Worm (Caenorhabditis elegans) whole organism, L2 larva: Measurements from ENCODE around the gene T02D1.9.

ENCODE experiments used
- F13H6.1 ChIP-seq: sonication (generic microtip); optimal IDR thresholded peaks from 2 replicates; lab custom pipeline; 2016; ENCODE audit warnings: missing genetic modification characterization, missing compliant biosample characterization
- R02D3.7 ChIP-seq: fragments of 150-350 bp; optimal IDR thresholded peaks from 2 replicates; lab custom pipeline; 2014; ENCODE audit warnings: missing biosample characterization, missing genetic modification characterization
- Y55F3AM.14 ChIP-seq: fragments of 200-800 bp; sonication (Bioruptor generic); optimal IDR thresholded peaks from 2 replicates; lab custom pipeline; 2018; ENCODE audit warnings: mild to moderate bottlenecking, missing genetic modification characterization, missing compliant biosample characterization
- ZK546.5 ChIP-seq: sonication (generic microtip); optimal IDR thresholded peaks from 2 replicates; lab custom pipeline; 2017; ENCODE audit warnings: missing biosample characterization, missing genetic modification characterization
- aly-2 ChIP-seq: fragments of 150-350 bp; optimal IDR thresholded peaks from 2 replicates; lab custom pipeline; 2014; ENCODE audit warnings: missing biosample characterization, missing genetic modification characterization
- ama-1 ChIP-seq: fragments of 150-350 bp; optimal IDR thresholded peaks from 2 replicates; lab custom pipeline; 2018; ENCODE audit warnings: inconsistent platforms
- blmp-1 ChIP-seq: sonication (generic microtip); optimal IDR thresholded peaks from 2 replicates; lab custom pipeline; 2017; ENCODE audit warnings: missing genetic modification characterization, mild to moderate bottlenecking, missing compliant biosample characterization, antibody characterized with exemption, moderate library complexity; ENCODE audit not compliant: insufficient read depth
- ceh-16 ChIP-seq: fragments of 150-350 bp; optimal IDR thresholded peaks from 2 replicates; lab custom pipeline; 2014; ENCODE audit warnings: missing biosample characterization, missing genetic modification characterization
- ceh-82 ChIP-seq: fragments of 150-350 bp; optimal IDR thresholded peaks from 2 replicates; lab custom pipeline; 2014; ENCODE audit warnings: missing biosample characterization, missing genetic modification characterization
- crh-2 ChIP-seq: sonication (generic microtip); optimal IDR thresholded peaks from 2 replicates; lab custom pipeline; 2017; ENCODE audit warnings: missing biosample characterization, missing genetic modification characterization
- dmd-4 ChIP-seq: sonication (generic microtip); optimal IDR thresholded peaks from 2 replicates; lab custom pipeline; 2017; ENCODE audit warnings: missing biosample characterization, missing genetic modification characterization
- egl-27 ChIP-seq: sonication (generic microtip); optimal IDR thresholded peaks from 3 replicates; lab custom pipeline; 2017; ENCODE audit warnings: missing biosample characterization, missing genetic modification reagents, missing genetic modification characterization
- elt-1 ChIP-seq: fragments of 150-350 bp; optimal IDR thresholded peaks from 2 replicates; lab custom pipeline; 2014; ENCODE audit warnings: missing biosample characterization, missing genetic modification characterization
- elt-3 ChIP-seq: sonication (generic microtip); optimal IDR thresholded peaks from 2 replicates; lab custom pipeline; 2017; ENCODE audit warnings: missing biosample characterization, missing genetic modification characterization
- fos-1 ChIP-seq: fragments of 150-350 bp; optimal IDR thresholded peaks from 2 replicates; lab custom pipeline; 2014; ENCODE audit warnings: missing biosample characterization, missing genetic modification characterization
- gmeb-1 ChIP-seq: fragments of 150-350 bp; optimal IDR thresholded peaks from 2 replicates; lab custom pipeline; 2014; ENCODE audit warnings: missing biosample characterization, missing genetic modification characterization
- lin-11 ChIP-seq: fragments of 150-350 bp; sonication (generic microtip); optimal IDR thresholded peaks from 2 replicates; lab custom pipeline; 2014; ENCODE audit warnings: missing biosample characterization, missing genetic modification characterization, inconsistent platforms, mixed read lengths
- lin-13 ChIP-seq: fragments of 150-350 bp; optimal IDR thresholded peaks from 2 replicates; lab custom pipeline; 2014; ENCODE audit warnings: missing biosample characterization, missing genetic modification reagents, missing genetic modification characterization
- lin-39 ChIP-seq: fragments of 150-350 bp; optimal IDR thresholded peaks from 2 replicates; lab custom pipeline; 2014; ENCODE audit warnings: missing biosample characterization, missing genetic modification reagents, missing genetic modification characterization
- lsy-2 ChIP-seq, 2 experiments: fragments of 150-350 bp in 1 of 2; sonication (generic microtip) in 1 of 2; optimal IDR thresholded peaks; 2 replicates each; lab custom pipeline; 2014 to 2017; ENCODE audit warnings: missing biosample characterization in 2 of 2, missing genetic modification characterization in 2 of 2
- mab-5 ChIP-seq: fragments of 150-350 bp; optimal IDR thresholded peaks from 2 replicates; lab custom pipeline; 2014; ENCODE audit warnings: missing biosample characterization, missing genetic modification characterization
- mbf-1 ChIP-seq: sonication (generic microtip); optimal IDR thresholded peaks from 2 replicates; lab custom pipeline; 2017; ENCODE audit warnings: missing biosample characterization, missing genetic modification characterization
- mdl-1 ChIP-seq, 2 experiments: fragments of 150-350 bp in 1 of 2; sonication (generic microtip) in 1 of 2; optimal IDR thresholded peaks; 2 replicates each; lab custom pipeline; 2017; ENCODE audit warnings: missing biosample characterization in 2 of 2, missing genetic modification characterization in 2 of 2
- nhr-10 ChIP-seq: sonication (generic microtip); optimal IDR thresholded peaks from 2 replicates; lab custom pipeline; 2017; ENCODE audit warnings: missing biosample characterization, missing genetic modification characterization
- nhr-11 ChIP-seq: fragments of 150-350 bp; optimal IDR thresholded peaks from 2 replicates; lab custom pipeline; 2014; ENCODE audit warnings: missing biosample characterization, missing genetic modification characterization
- nhr-12 ChIP-seq: fragments of 150-350 bp; optimal IDR thresholded peaks from 2 replicates; lab custom pipeline; 2014; ENCODE audit warnings: missing biosample characterization, missing genetic modification characterization
- nhr-129 ChIP-seq: fragments of 150-350 bp; optimal IDR thresholded peaks from 2 replicates; lab custom pipeline; 2014; ENCODE audit warnings: missing biosample characterization, missing genetic modification characterization
- nhr-21 ChIP-seq: fragments of 150-350 bp; optimal IDR thresholded peaks from 2 replicates; lab custom pipeline; 2014; ENCODE audit warnings: missing biosample characterization, missing genetic modification characterization
- nhr-23 ChIP-seq: fragments of 150-350 bp; optimal IDR thresholded peaks from 2 replicates; lab custom pipeline; 2014; ENCODE audit warnings: missing biosample characterization, missing genetic modification reagents, missing genetic modification characterization
- nhr-237 ChIP-seq: fragments of 150-350 bp; optimal IDR thresholded peaks from 2 replicates; lab custom pipeline; 2014; ENCODE audit warnings: missing biosample characterization, missing genetic modification characterization
- nhr-25 ChIP-seq: fragments of 150-350 bp; sonication (generic microtip); optimal IDR thresholded peaks from 3 replicates; lab custom pipeline; 2014; ENCODE audit warnings: missing biosample characterization, missing genetic modification characterization
- nhr-6 ChIP-seq: fragments of 150-350 bp; optimal IDR thresholded peaks from 2 replicates; lab custom pipeline; 2014; ENCODE audit warnings: missing biosample characterization, missing genetic modification characterization
- nhr-77 ChIP-seq: fragments of 150-350 bp; optimal IDR thresholded peaks from 2 replicates; lab custom pipeline; 2014; ENCODE audit warnings: missing biosample characterization, missing genetic modification characterization
- skn-1 ChIP-seq: sonication (generic microtip); optimal IDR thresholded peaks from 2 replicates; lab custom pipeline; 2017; ENCODE audit warnings: missing biosample characterization, missing genetic modification characterization
- sma-3 ChIP-seq: sonication (generic microtip); optimal IDR thresholded peaks from 2 replicates; lab custom pipeline; 2016; ENCODE audit warnings: missing genetic modification reagents, missing genetic modification characterization, missing compliant biosample characterization
- sma-9 ChIP-seq, 2 experiments: fragments of 150-350 bp in 1 of 2; sonication (generic microtip) in 1 of 2; optimal IDR thresholded peaks; 2 replicates each; lab custom pipeline; 2014 to 2016; ENCODE audit warnings: missing genetic modification characterization in 2 of 2, mild to moderate bottlenecking in 1 of 2, missing biosample characterization in 1 of 2, missing compliant biosample characterization in 1 of 2, missing genetic modification reagents in 1 of 2, moderate library complexity in 1 of 2
- unc-39 ChIP-seq: fragments of 150-350 bp; optimal IDR thresholded peaks from 2 replicates; lab custom pipeline; 2014; ENCODE audit warnings: missing biosample characterization, missing genetic modification characterization
- zag-1 ChIP-seq: fragments of 150-350 bp; optimal IDR thresholded peaks from 2 replicates; lab custom pipeline; 2014; ENCODE audit warnings: missing biosample characterization, missing genetic modification characterization
- ztf-1 ChIP-seq: fragments of 200-800 bp; sonication (Bioruptor generic); conservative IDR thresholded peaks from 2 replicates; pipeline ENCODE4 v1.3.6; 2022; ENCODE audit warnings: missing genetic modification characterization, missing compliant biosample characterization
- ztf-4 ChIP-seq: fragments of 150-350 bp; optimal IDR thresholded peaks from 2 replicates; lab custom pipeline; 2014; ENCODE audit warnings: missing biosample characterization, missing genetic modification characterization

T02D1.9 gene

DNA sequence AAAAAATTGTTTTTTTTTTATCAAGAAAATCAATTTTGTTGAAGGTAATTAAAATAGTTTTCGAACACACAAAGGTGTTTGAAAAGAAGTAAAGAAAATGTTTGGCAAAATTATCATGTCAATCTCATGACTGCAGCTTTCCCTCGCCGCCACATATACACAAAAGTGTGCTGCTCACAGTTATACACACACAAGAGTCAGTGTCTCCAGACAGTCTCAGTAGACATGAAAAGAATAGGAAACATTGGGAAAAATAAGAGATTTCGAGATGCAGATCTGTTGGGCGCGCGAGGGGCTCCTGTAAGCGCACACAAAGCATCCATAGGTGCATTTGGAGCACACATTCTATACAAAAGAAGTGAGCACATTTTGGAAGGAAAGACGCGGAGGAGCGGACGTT is 40.9 kb upstream of the T02D1.9 start:
- TF ChIP-seq ceh-82 (no peak), F13H6.1 (tag; lab: Kevin White, UChicago) (peak; percentile 32)

DNA sequence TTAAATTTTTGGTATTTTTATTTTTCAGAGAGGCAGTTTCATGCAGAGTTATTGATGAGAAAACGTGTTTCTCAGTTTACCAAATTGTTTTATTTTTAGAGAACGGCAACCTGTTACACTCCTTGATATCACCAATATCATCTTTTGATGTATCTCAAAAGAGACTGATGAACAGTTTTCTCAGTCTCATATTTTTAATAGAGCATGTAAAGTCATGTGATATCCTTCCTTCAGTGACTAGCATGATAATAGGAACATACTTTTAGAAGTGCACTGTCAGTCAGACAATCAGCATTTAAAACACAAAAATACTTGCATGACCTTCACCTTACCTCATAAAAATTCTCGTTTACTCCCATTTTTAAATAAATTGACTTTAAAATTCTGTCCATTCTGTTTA is 35.1 kb upstream of the T02D1.9 start, which contains the start of gene F11E6.11:
Gene F11E6.11, plus strand, starts transcription at position 325 of the 400 bp plus-strand sequence.
- no peak for TF ChIP-seq nhr-237 (tag; lab: Kevin White, UChicago)
- TF ChIP-seq sma-9 (GFP tag; optimal IDR thresholded peaks at IDR 0.05; lab: Kevin White, UChicago), result peak; percentile 56
- no peak for TF ChIP-seq sma-9 (tag; optimal IDR thresholded peaks at IDR 0.05; lab: Kevin White, UChicago)
- no peak for TF ChIP-seq zag-1
- peak; percentile 29 for TF ChIP-seq nhr-21 (tag; lab: Kevin White, UChicago)
- TF ChIP-seq sma-3 (GFP tag; lab: Kevin White, UChicago), result peak; percentile 57
- TF ChIP-seq ZK546.5, result no peak
- no peak for TF ChIP-seq dmd-4 (tag; lab: Kevin White, UChicago)
- peak; percentile 35 for TF ChIP-seq blmp-1 (tag; lab: Kevin White, UChicago)
- no peak for TF ChIP-seq nhr-11 (tag; lab: Kevin White, UChicago)
- TF ChIP-seq mbf-1 (tag; lab: Kevin White, UChicago), result no peak
- TF ChIP-seq fos-1, result peak; percentile 6
- no peak for TF ChIP-seq ceh-16 (tag; lab: Kevin White, UChicago)
- TF ChIP-seq nhr-25 (tag; lab: Kevin White, UChicago), result peak; percentile 69
- TF ChIP-seq ztf-4 (tag; lab: Kevin White, UChicago), result no peak
- TF ChIP-seq crh-2, result peak; percentile 35

DNA sequence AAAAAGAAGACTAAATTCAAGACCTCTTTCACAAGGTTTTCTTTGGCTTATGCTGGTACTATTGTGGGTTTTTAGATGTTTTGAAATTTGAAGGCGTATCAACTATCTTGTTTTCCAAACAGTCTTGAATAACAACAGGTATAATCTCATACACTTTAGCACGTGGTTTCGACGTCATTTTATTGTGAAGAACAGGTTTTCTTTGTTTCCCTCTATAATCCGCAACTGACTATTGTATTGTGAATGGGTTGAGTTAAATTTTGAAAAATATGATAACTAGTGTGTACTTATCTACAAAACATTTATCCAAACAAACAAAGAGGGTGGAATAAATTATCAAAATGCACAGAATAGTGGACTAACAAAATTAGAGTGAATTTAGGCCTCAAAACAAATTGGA is 33.9 kb upstream of the T02D1.9 start:
- TF ChIP-seq ceh-82, result no peak
- TF ChIP-seq ZK546.5, result no peak
- no peak for TF ChIP-seq mab-5 (tag; lab: Kevin White, UChicago)
- no peak for TF ChIP-seq nhr-10 (tag; lab: Kevin White, UChicago)
- TF ChIP-seq lin-39 (tag; lab: Kevin White, UChicago), result no peak
- no peak for TF ChIP-seq nhr-12 (tag; lab: Kevin White, UChicago)
- peak; percentile 50 for TF ChIP-seq nhr-25 (tag; lab: Kevin White, UChicago)
- no peak for TF ChIP-seq elt-3 (tag; lab: Kevin White, UChicago)
- TF ChIP-seq elt-1, result no peak
- peak; percentile 54 for TF ChIP-seq sma-9 (GFP tag; optimal IDR thresholded peaks at IDR 0.05; lab: Kevin White, UChicago)
- no peak for TF ChIP-seq sma-9 (tag; optimal IDR thresholded peaks at IDR 0.05; lab: Kevin White, UChicago)
- no peak for TF ChIP-seq nhr-23 (tag; lab: Kevin White, UChicago)
- no peak for TF ChIP-seq ztf-4 (tag; lab: Kevin White, UChicago)

DNA sequence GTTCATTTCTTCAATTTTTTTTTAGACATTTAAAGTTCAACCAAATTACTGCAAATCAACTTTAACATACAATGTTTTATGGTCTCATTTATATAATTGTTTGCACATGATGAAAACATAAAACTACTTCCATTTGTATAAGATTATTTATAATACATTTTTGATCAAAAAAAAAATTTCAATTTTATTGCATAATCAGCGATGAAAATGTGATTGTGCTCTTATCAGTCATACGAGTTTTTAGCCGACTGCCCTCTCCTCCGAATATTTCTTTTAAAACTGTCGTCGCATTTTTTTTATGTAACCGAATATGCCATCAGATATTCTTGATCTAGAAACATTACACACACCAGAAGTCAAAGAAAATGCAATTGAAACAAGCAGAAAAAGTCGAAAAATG is 33.0 kb upstream of the T02D1.9 start, which contains the start of gene F08A7.1:
Gene F08A7.1, plus strand, starts transcription at position 191 of the 400 bp plus-strand sequence.
- peak; percentile 36 for TF ChIP-seq fos-1
- no peak for TF ChIP-seq lin-13 (GFP tag; lab: Kevin White, UChicago)
- peak; percentile 44 for TF ChIP-seq gmeb-1 (tag; lab: Kevin White, UChicago)
- TF ChIP-seq egl-27 (tag; lab: Kevin White, UChicago), result no peak
- no peak for TF ChIP-seq ceh-16 (tag; lab: Kevin White, UChicago)

DNA sequence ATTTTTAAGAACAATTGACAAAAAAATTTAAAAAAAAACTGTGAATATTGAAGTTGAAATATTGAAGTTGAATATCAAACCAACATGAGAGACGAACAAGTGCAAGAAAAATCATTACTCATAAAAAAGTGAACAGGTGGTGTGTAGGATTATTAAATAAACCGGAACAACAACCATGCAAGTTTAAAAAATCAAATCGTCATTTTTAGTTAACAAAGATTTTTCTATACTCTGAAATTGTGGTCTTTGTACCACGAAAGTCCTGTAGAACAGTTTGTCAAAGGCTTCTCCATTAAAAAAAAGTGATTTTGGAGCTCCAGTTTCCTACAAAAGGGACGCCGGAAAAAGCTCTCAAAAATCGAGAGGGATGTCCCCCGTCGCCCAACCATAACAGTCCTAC is 32.6 kb upstream of the T02D1.9 start, which contains the start of gene C06A12.19:
Gene C06A12.19, minus strand, starts transcription at position 101 of the 400 bp plus-strand sequence.
- TF ChIP-seq skn-1 (tag; lab: Kevin White, UChicago), result no peak
- TF ChIP-seq nhr-23 (tag; lab: Kevin White, UChicago), result no peak
- TF ChIP-seq fos-1, result no peak
- TF ChIP-seq zag-1, result no peak
- TF ChIP-seq ZK546.5, result no peak
- no peak for TF ChIP-seq dmd-4 (tag; lab: Kevin White, UChicago)
- no peak for TF ChIP-seq nhr-129 (tag; lab: Kevin White, UChicago)
- TF ChIP-seq aly-2 (tag; lab: Kevin White, UChicago), result no peak
- no peak for TF ChIP-seq lin-11 (tag; lab: Kevin White, UChicago)
- TF ChIP-seq nhr-25 (tag; lab: Kevin White, UChicago), result no peak
- no peak for TF ChIP-seq ama-1 (lab: Kevin White, UChicago)

DNA sequence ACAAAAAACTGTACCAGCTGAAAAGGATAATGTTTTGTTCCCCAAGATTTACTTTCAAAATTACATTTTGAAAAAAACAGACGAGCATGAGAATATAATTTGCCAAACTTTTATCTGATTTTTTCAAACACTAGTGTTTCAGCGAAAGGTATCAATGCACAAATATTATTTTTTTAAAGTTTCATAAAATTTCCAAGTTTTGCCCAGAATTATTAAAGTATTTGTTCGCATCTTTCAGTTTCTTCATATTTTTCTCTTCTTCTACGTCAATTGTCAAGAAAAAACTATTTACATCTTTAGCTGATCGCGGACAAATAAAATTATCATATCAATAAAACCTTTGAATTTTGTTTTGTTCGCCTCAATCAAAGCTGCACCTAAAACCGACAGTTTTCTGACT is 29.6 kb upstream of the T02D1.9 start, which contains the start of gene C06A12.8:
Gene C06A12.8, plus strand, starts transcription at position 301 of the 400 bp plus-strand sequence.
- no peak for TF ChIP-seq nhr-10 (tag; lab: Kevin White, UChicago)
- TF ChIP-seq dmd-4 (tag; lab: Kevin White, UChicago), result no peak
- no peak for TF ChIP-seq ZK546.5
- no peak for TF ChIP-seq Y55F3AM.14 (GFP tag; lab: Kevin White, UChicago)
- no peak for TF ChIP-seq ama-1 (lab: Kevin White, UChicago)
- TF ChIP-seq nhr-77 (tag; lab: Kevin White, UChicago), result no peak
- no peak for TF ChIP-seq F13H6.1 (tag; lab: Kevin White, UChicago)
- TF ChIP-seq mdl-1 (tag; optimal IDR thresholded peaks at IDR 0.05; lab: Kevin White, UChicago), result no peak
- TF ChIP-seq R02D3.7 (tag; lab: Kevin White, UChicago), result no peak
- TF ChIP-seq nhr-23 (tag; lab: Kevin White, UChicago), result no peak
- no peak for TF ChIP-seq unc-39 (tag; lab: Kevin White, UChicago)
- no peak for TF ChIP-seq lin-39 (tag; lab: Kevin White, UChicago)
- no peak for TF ChIP-seq lsy-2 (tag; optimal IDR thresholded peaks at IDR 0.05; lab: Kevin White, UChicago)
- TF ChIP-seq ceh-82, result no peak
- TF ChIP-seq mab-5 (tag; lab: Kevin White, UChicago), result no peak
- TF ChIP-seq ceh-16 (tag; lab: Kevin White, UChicago), result no peak
- TF ChIP-seq nhr-12 (tag; lab: Kevin White, UChicago), result no peak
- TF ChIP-seq ztf-1 (GFP tag; lab: Robert Waterston, UW), result no peak
- no peak for TF ChIP-seq sma-9 (GFP tag; optimal IDR thresholded peaks at IDR 0.05; lab: Kevin White, UChicago)
- no peak for TF ChIP-seq sma-9 (tag; optimal IDR thresholded peaks at IDR 0.05; lab: Kevin White, UChicago)
- TF ChIP-seq nhr-6 (tag; lab: Kevin White, UChicago), result no peak
